Worm (Caenorhabditis elegans): Measurements from ENCODE around the gene F47B8.14.

DNA sequence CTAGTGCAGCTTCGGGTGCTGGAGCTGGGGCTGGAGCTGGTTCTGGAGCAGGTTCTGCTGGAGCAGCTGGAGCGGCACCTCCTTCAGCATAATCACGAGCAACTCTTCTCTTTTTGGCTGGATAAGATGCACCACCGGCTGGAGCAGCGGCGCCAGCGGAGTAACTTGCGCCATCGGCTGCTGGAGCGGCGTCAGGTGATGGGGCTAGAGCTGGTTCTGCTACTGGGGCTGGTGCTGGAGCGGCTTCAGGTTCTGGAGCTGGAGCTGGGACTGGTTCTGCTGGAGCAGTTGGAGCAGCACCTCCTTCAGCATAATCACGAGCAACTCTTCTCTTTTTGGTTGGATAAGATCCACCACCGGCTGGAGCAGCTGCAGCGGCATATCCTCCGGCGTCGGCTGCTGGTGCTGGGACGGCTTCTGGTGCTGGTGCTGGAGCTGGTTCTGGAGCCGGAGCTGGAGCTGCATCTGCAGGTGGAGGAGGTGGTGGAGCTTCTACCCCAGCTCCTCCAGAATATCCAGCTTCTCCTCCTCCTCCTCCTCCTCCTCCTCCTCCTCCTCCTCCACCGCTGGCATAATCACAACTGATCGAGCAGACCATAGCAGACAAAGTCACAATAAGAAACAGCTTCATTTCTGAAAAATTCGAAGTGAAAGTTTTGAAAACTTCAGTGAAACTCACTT lies 1.1 kb upstream of the F47B8.14 start, which contains the start of gene F47B8.13:
- TF ChIP-seq unc-86 (tag; optimal IDR thresholded peaks at IDR 0.05) (no peak), rnt-1 (tag; optimal IDR thresholded peaks at IDR 0.05) (no peak), lin-39 (tag; optimal IDR thresholded peaks at IDR 0.05) (no peak), Y116A8C.19 (tag; optimal IDR thresholded peaks at IDR 0.05; ENCODE audit: borderline replicate concordance) (no peak), xbp-1 (tag; optimal IDR thresholded peaks at IDR 0.05) (no peak), hlh-17 (GFP tag; optimal IDR thresholded peaks at IDR 0.05; ENCODE audit: borderline replicate concordance) (no peak), nhr-28 (tag; optimal IDR thresholded peaks at IDR 0.05) (no peak), pqm-1 (tag; optimal IDR thresholded peaks at IDR 0.05) (no peak), ets-5 (GFP tag; IDR thresholded peaks at IDR 0.05) (no peak)

Data from whole organism, L1 larva.